Worm (Caenorhabditis elegans) whole organism, mixed stage, embryonic: ENCODE measurements around the gene acly-1.

ENCODE experiments used
- elt-1 ChIP-seq: sonication (generic microtip); optimal IDR thresholded peaks from 2 replicates; lab custom pipeline; 2017; ENCODE audit warnings: missing genetic modification characterization, mild to moderate bottlenecking, missing compliant biosample characterization, antibody characterized with exemption, moderate library complexity, borderline replicate concordance; ENCODE audit not compliant: insufficient read depth
- pha-4 ChIP-seq: fragments of 150-350 bp; optimal IDR thresholded peaks from 2 replicates; lab custom pipeline; 2018; ENCODE audit warnings: missing biosample characterization, missing genetic modification reagents, missing genetic modification characterization
- unc-39 ChIP-seq: fragments of 150-350 bp; optimal IDR thresholded peaks from 2 replicates; lab custom pipeline; 2014; ENCODE audit warnings: missing biosample characterization, missing genetic modification characterization
- unc-62 ChIP-seq: fragments of 150-350 bp; optimal IDR thresholded peaks from 2 replicates; lab custom pipeline; 2014; ENCODE audit warnings: missing biosample characterization, missing genetic modification reagents, missing genetic modification characterization
- zip-8 ChIP-seq: fragments of 150-350 bp; optimal IDR thresholded peaks from 2 replicates; lab custom pipeline; 2014; ENCODE audit warnings: missing biosample characterization, missing genetic modification characterization
- ztf-11 ChIP-seq: fragments of 150-350 bp; optimal IDR thresholded peaks from 2 replicates; lab custom pipeline; 2014; ENCODE audit warnings: missing biosample characterization, missing genetic modification characterization

DNA sequence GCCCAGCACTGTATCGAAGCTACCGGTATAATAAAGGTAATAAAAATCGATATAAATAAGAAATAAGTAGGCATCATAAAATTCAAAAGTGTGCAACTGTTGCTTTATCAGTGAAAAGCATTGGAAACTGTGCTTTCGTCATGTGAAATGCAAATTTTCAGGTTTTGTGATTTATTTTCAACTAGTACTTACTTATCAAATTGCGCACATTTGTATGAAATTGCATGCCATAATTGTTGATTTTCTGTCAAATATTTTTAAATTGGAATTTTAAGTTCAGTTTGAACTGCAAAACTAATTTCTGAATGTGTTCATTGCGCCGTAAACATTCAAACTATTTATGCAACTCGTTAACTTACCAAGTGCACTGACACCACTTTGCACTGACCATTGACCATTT, 6.4 kb downstream of the acly-1 start, which contains the start of gene D1005.4:
- no peak for TF ChIP-seq zip-8
- no peak for TF ChIP-seq pha-4 (tag; lab: Kevin White, UChicago)
- TF ChIP-seq ztf-11, result no peak
- TF ChIP-seq unc-62 (GFP tag; lab: Kevin White, UChicago), result no peak
- no peak for TF ChIP-seq unc-39 (tag; lab: Kevin White, UChicago)
- TF ChIP-seq elt-1 (tag; lab: Kevin White, UChicago), result no peak
